Fruit fly (Drosophila melanogaster): ENCODE results near the gene GC1.

The GC1 gene

dm6 chr3R:11969217-11969616, 1.7 kb downstream of the GC1 start (continued):
- TF ChIP-seq CG14860 (GFP tag; IDR thresholded peaks at IDR 0.05; ENCODE audit: partially characterized antibody) (no peak), CG1529 (GFP tag; optimal IDR thresholded peaks at IDR 0.05) (no peak), repo (GFP tag; optimal IDR thresholded peaks at IDR 0.05) (no peak), slbo (GFP tag; IDR thresholded peaks at IDR 0.05) (peak; percentile 43), CG7786 (GFP tag; optimal IDR thresholded peaks at IDR 0.05) (no peak), CG9817 (tag; optimal IDR thresholded peaks at IDR 0.05) (peak; percentile 24), E2f1 (GFP tag; IDR thresholded peaks at IDR 0.05) (no peak), org-1 (GFP tag; optimal IDR thresholded peaks at IDR 0.05) (no peak), CG8359 (GFP tag; optimal IDR thresholded peaks at IDR 0.05; ENCODE audit: borderline replicate concordance) (no peak), br (optimal IDR thresholded peaks at IDR 0.05) (no peak), CG17568 (GFP tag; optimal IDR thresholded peaks at IDR 0.05) (no peak), Atf6 (GFP tag; IDR thresholded peaks at IDR 0.05) (peak; percentile 59; the same call in 1 of the 2 replicates), tin (GFP tag; optimal IDR thresholded peaks at IDR 0.05) (no peak), CG3065 (GFP tag; optimal IDR thresholded peaks at IDR 0.05) (no peak), CG3163 (GFP tag; optimal IDR thresholded peaks at IDR 0.05) (no peak), nau (GFP tag; optimal IDR thresholded peaks at IDR 0.05) (no peak), lab (GFP tag; optimal IDR thresholded peaks at IDR 0.05) (no peak), so (GFP tag; IDR thresholded peaks at IDR 0.05) (no peak), CG13424 (tag; optimal IDR thresholded peaks at IDR 0.05) (peak; percentile 30), Hr51 (GFP tag; optimal IDR thresholded peaks at IDR 0.05) (peak in 1 of 2 experiments; percentile 18), CG15269 (tag; optimal IDR thresholded peaks at IDR 0.05) (peak; percentile 48), sc (optimal IDR thresholded peaks at IDR 0.05) (no peak), sc (GFP tag; optimal IDR thresholded peaks at IDR 0.05) (no peak), Ssrp (tag; optimal IDR thresholded peaks at IDR 0.05) (no peak), schlank (tag; optimal IDR thresholded peaks at IDR 0.05) (no peak), pnt (GFP tag; optimal IDR thresholded peaks at IDR 0.05) (no peak), Med (GFP tag) (peak; percentile 80), slp2 (GFP tag; optimal IDR thresholded peaks at IDR 0.05) (no peak), CG7839 (tag; optimal IDR thresholded peaks at IDR 0.05) (peak; percentile 32), Sox102F (GFP tag; optimal IDR thresholded peaks at IDR 0.05) (peak; percentile 16), CG10366 (GFP tag; IDR thresholded peaks at IDR 0.05) (no peak), en (GFP tag; optimal IDR thresholded peaks at IDR 0.05) (no peak), CG13296 (GFP tag; optimal IDR thresholded peaks at IDR 0.05) (no peak), dysf (GFP tag; IDR thresholded peaks at IDR 0.05) (0 out of 3 replicates have a peak, but pooled peaks have one; percentile 13), lov (optimal IDR thresholded peaks at IDR 0.05) (no peak), lov (GFP tag; IDR thresholded peaks at IDR 0.05) (no peak), PHDP (tag; optimal IDR thresholded peaks at IDR 0.05) (peak; percentile 19), CG17385 (GFP tag; optimal IDR thresholded peaks at IDR 0.05) (peak; percentile 18), dpn (GFP tag; optimal IDR thresholded peaks at IDR 0.05) (no peak), CG12659 (GFP tag; optimal IDR thresholded peaks at IDR 0.05) (no peak), CoRest (tag; optimal IDR thresholded peaks at IDR 0.05) (peak; percentile 48), crol (GFP tag; IDR thresholded peaks at IDR 0.05) (no peak), Hey (tag; optimal IDR thresholded peaks at IDR 0.05) (no peak), CG34376 (GFP tag; optimal IDR thresholded peaks at IDR 0.05) (no peak), CG13775 (GFP tag; optimal IDR thresholded peaks at IDR 0.05) (no peak)
